Worm (Caenorhabditis elegans) whole organism, L3 larva: ENCODE data around the gene icd-1.
A peak's percentile ranks its signal among the peaks of the same experiment; 100 is the strongest.

Experiments
- ZK546.5 ChIP-seq: sonication (generic microtip); optimal IDR thresholded peaks from 2 replicates; lab custom pipeline; 2017; ENCODE audit warnings: missing biosample characterization, missing genetic modification characterization
- ceh-16 ChIP-seq: sonication (generic microtip); optimal IDR thresholded peaks from 2 replicates; lab custom pipeline; 2017; ENCODE audit warnings: missing biosample characterization, missing genetic modification characterization
- ceh-28 ChIP-seq: fragments of 150-350 bp; optimal IDR thresholded peaks from 2 replicates; lab custom pipeline; 2014; ENCODE audit warnings: missing biosample characterization, missing genetic modification reagents, missing genetic modification characterization
- ceh-82 ChIP-seq: fragments of 150-350 bp; optimal IDR thresholded peaks from 2 replicates; lab custom pipeline; 2014; ENCODE audit warnings: missing biosample characterization, missing genetic modification characterization
- ceh-9 ChIP-seq: sonication (generic microtip); optimal IDR thresholded peaks from 2 replicates; lab custom pipeline; 2018; ENCODE audit warnings: missing biosample characterization, missing genetic modification characterization
- egl-27 ChIP-seq: sonication (generic microtip); optimal IDR thresholded peaks from 4 replicates; lab custom pipeline; 2017; ENCODE audit warnings: missing biosample characterization, missing genetic modification reagents, missing genetic modification characterization
- egl-5 ChIP-seq: fragments of 150-350 bp; optimal IDR thresholded peaks from 2 replicates; lab custom pipeline; 2017; ENCODE audit warnings: missing biosample characterization, missing genetic modification reagents, missing genetic modification characterization, inconsistent platforms
- elt-1 ChIP-seq: fragments of 150-350 bp; optimal IDR thresholded peaks from 2 replicates; lab custom pipeline; 2014; ENCODE audit warnings: missing biosample characterization, missing genetic modification characterization
- elt-2 ChIP-seq: sonication (generic microtip); optimal IDR thresholded peaks from 2 replicates; lab custom pipeline; 2016; ENCODE audit warnings: missing genetic modification reagents, mild to moderate bottlenecking, missing genetic modification characterization, missing compliant biosample characterization
- fos-1 ChIP-seq: fragments of 150-350 bp; optimal IDR thresholded peaks from 2 replicates; lab custom pipeline; 2014; ENCODE audit warnings: missing biosample characterization, missing genetic modification characterization
- jun-1 ChIP-seq: fragments of 150-350 bp; optimal IDR thresholded peaks from 2 replicates; lab custom pipeline; 2014; ENCODE audit warnings: missing biosample characterization, missing genetic modification reagents, missing genetic modification characterization
- lin-15B ChIP-seq: fragments of 150-350 bp; optimal IDR thresholded peaks from 2 replicates; lab custom pipeline; 2014; ENCODE audit warnings: missing biosample characterization, missing genetic modification characterization
- lin-39 ChIP-seq: fragments of 150-350 bp; optimal IDR thresholded peaks from 2 replicates; lab custom pipeline; 2018; ENCODE audit warnings: missing biosample characterization, missing genetic modification reagents, missing genetic modification characterization
- lsy-12 ChIP-seq: sonication (generic microtip); optimal IDR thresholded peaks from 2 replicates; lab custom pipeline; 2016; ENCODE audit warnings: mild to moderate bottlenecking, missing genetic modification characterization, missing compliant biosample characterization
- mdl-1 ChIP-seq: fragments of 150-350 bp; optimal IDR thresholded peaks from 2 replicates; lab custom pipeline; 2014; ENCODE audit warnings: missing biosample characterization, missing genetic modification characterization
- mml-1 ChIP-seq: fragments of 150-350 bp; sonication (generic microtip); optimal IDR thresholded peaks from 3 replicates; lab custom pipeline; 2014; ENCODE audit warnings: missing biosample characterization, missing genetic modification characterization
- nfya-1 ChIP-seq: sonication (generic microtip); optimal IDR thresholded peaks from 2 replicates; lab custom pipeline; 2017; ENCODE audit warnings: missing genetic modification characterization, mild to moderate bottlenecking, missing compliant biosample characterization, antibody characterized with exemption, moderate library complexity; ENCODE audit not compliant: insufficient read depth
- nhr-11 ChIP-seq: fragments of 150-350 bp; optimal IDR thresholded peaks from 2 replicates; lab custom pipeline; 2014; ENCODE audit warnings: missing biosample characterization, missing genetic modification characterization
- nhr-23 ChIP-seq: fragments of 150-350 bp; optimal IDR thresholded peaks from 2 replicates; lab custom pipeline; 2014; ENCODE audit warnings: missing biosample characterization, missing genetic modification reagents, missing genetic modification characterization
- nhr-28 ChIP-seq: fragments of 150-350 bp; optimal IDR thresholded peaks from 2 replicates; lab custom pipeline; 2014; ENCODE audit warnings: missing biosample characterization, missing genetic modification characterization
- nhr-43 ChIP-seq: sonication (generic microtip); optimal IDR thresholded peaks from 2 replicates; lab custom pipeline; 2016; ENCODE audit warnings: mild to moderate bottlenecking, missing genetic modification characterization, missing compliant biosample characterization; ENCODE audit not compliant: poor library complexity, severe bottlenecking
- nhr-67 ChIP-seq: fragments of 150-350 bp; optimal IDR thresholded peaks from 2 replicates; lab custom pipeline; 2014; ENCODE audit warnings: missing biosample characterization, missing genetic modification characterization
- nhr-76 ChIP-seq: fragments of 150-350 bp; sonication (generic microtip); optimal IDR thresholded peaks from 5 replicates; lab custom pipeline; 2014; ENCODE audit warnings: missing biosample characterization, missing genetic modification characterization
- pha-4 ChIP-seq: fragments of 150-350 bp; optimal IDR thresholded peaks from 2 replicates; lab custom pipeline; 2014; ENCODE audit warnings: missing biosample characterization, missing genetic modification reagents, missing genetic modification characterization
- pqm-1 ChIP-seq: fragments of 150-350 bp; optimal IDR thresholded peaks from 2 replicates; lab custom pipeline; 2017; ENCODE audit warnings: missing biosample characterization, missing genetic modification characterization, inconsistent platforms
- sea-2 ChIP-seq: fragments of 150-350 bp; sonication (generic microtip); optimal IDR thresholded peaks from 4 replicates; lab custom pipeline; 2014; ENCODE audit warnings: missing biosample characterization, missing genetic modification reagents, missing genetic modification characterization
- skn-1 ChIP-seq: fragments of 150-350 bp; optimal IDR thresholded peaks from 2 replicates; lab custom pipeline; 2014; ENCODE audit warnings: missing biosample characterization, missing genetic modification characterization
- tbx-2 ChIP-seq: sonication (generic microtip); optimal IDR thresholded peaks from 2 replicates; lab custom pipeline; 2016; ENCODE audit warnings: mild to moderate bottlenecking, missing genetic modification characterization, missing compliant biosample characterization
- unc-39 ChIP-seq: sonication (generic microtip); optimal IDR thresholded peaks from 4 replicates; lab custom pipeline; 2017; ENCODE audit warnings: missing biosample characterization, missing genetic modification characterization
- unc-62 ChIP-seq: fragments of 150-350 bp; sonication (generic microtip); optimal IDR thresholded peaks from 4 replicates; lab custom pipeline; 2014; ENCODE audit warnings: missing biosample characterization, missing genetic modification reagents, missing genetic modification characterization
- zag-1 ChIP-seq: fragments of 150-350 bp; optimal IDR thresholded peaks from 2 replicates; lab custom pipeline; 2014; ENCODE audit warnings: missing biosample characterization, missing genetic modification characterization
- ztf-11 ChIP-seq: fragments of 150-350 bp; optimal IDR thresholded peaks from 2 replicates; lab custom pipeline; 2014; ENCODE audit warnings: missing biosample characterization, missing genetic modification characterization
- ztf-4 ChIP-seq: fragments of 150-350 bp; optimal IDR thresholded peaks from 2 replicates; lab custom pipeline; 2014; ENCODE audit warnings: missing biosample characterization, missing genetic modification characterization

Gene icd-1

DNA sequence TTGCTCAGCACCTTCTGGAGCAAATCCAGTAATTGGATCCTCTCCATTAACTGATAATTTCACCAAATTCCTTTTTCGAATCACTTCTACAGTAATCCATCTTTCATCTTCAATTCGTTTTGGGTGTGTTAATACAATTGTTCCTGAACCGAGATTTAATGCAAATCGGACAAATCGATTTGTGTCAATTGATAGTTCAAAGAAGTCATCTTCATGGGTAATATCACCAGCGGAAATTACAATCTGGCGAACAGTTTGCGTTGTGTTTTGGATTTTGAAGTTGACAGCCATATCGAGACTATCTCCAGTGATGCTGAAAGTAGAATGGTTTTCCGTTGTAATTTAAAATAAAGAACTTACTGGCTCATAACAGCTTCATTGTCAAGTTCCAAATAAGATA is 49.4 kb upstream of the icd-1 start:
- TF ChIP-seq ZK546.5 (no peak), unc-39 (tag; lab: Kevin White, UChicago) (no peak), mdl-1 (tag; lab: Kevin White, UChicago) (no peak), nhr-23 (tag; lab: Kevin White, UChicago) (no peak), nfya-1 (tag; lab: Kevin White, UChicago) (no peak), nhr-11 (no peak), egl-27 (tag; lab: Kevin White, UChicago) (no peak), tbx-2 (no peak), nhr-43 (tag; lab: Kevin White, UChicago) (no peak), lin-39 (tag; lab: Kevin White, UChicago) (no peak), skn-1 (tag; lab: Kevin White, UChicago) (no peak), ztf-11 (tag; lab: Kevin White, UChicago) (no peak), egl-5 (tag; lab: Kevin White, UChicago) (no peak), pha-4 (tag; lab: Kevin White, UChicago) (no peak), nhr-76 (tag; lab: Kevin White, UChicago) (no peak), ceh-9 (tag; lab: Kevin White, UChicago) (no peak)

DNA sequence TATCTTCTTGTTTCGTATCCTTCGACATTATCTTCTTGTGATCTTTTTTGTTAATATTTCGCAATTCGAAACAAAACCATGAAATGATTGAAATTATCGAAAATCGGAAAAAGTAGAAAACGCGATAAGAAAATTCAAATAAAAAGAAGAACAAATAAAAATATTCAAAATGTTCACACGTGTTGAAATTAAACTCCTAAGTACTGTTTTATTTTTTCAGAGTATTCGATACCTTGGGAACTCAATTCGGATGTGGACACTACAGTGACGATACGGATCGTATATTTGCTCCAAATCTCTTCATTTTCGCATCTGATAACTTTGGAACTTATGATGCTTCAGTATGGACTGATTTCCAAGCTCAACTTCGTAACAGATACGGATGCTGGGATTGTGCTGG is 47.7 kb upstream of the icd-1 start, which contains the start of gene T19D12.5:
T19D12.5 (minus strand) TSS at position 101 of the 400 bp plus-strand sequence.
- no peak for TF ChIP-seq jun-1 (tag; lab: Kevin White, UChicago)
- no peak for TF ChIP-seq sea-2 (GFP tag; lab: Kevin White, UChicago)
- no peak for TF ChIP-seq mml-1
- TF ChIP-seq ZK546.5 = no peak
- no peak for TF ChIP-seq nhr-11
- no peak for TF ChIP-seq fos-1 (tag; lab: Kevin White, UChicago)
- no peak for TF ChIP-seq ceh-16 (tag; lab: Kevin White, UChicago)
- TF ChIP-seq nhr-76 (tag; lab: Kevin White, UChicago) = no peak
- no peak for TF ChIP-seq zag-1 (tag; lab: Kevin White, UChicago)
- TF ChIP-seq ceh-9 (tag; lab: Kevin White, UChicago) = no peak
- TF ChIP-seq nhr-28 (tag; lab: Kevin White, UChicago) = no peak
- no peak for TF ChIP-seq ceh-28
- no peak for TF ChIP-seq elt-1
- no peak for TF ChIP-seq skn-1 (tag; lab: Kevin White, UChicago)

DNA sequence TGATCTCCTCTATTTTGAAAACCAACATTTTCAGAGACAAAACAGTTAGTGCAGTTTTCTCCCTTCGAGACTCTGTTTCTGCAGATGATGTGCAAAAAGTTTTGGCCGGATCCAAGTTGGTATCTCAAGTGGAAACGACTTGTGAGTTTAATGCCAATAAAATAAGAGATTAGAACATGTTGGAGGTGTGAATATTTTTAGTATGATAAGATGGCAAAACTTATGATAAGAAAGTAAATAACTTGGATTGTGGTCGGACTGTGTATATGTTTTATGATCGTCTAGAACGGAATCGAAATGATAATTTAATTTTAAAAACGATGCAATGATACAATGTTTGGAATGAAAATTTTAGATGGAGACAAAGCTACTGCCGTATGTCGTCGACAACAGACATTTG is 43.5 kb upstream of the icd-1 start:
- no peak for TF ChIP-seq ceh-9 (tag; lab: Kevin White, UChicago)
- TF ChIP-seq fos-1 (tag; lab: Kevin White, UChicago) = no peak
- no peak for TF ChIP-seq mml-1
- TF ChIP-seq elt-2 (tag; lab: Kevin White, UChicago) = peak; percentile 54
- TF ChIP-seq, all 47 proteins: peak for 1

DNA sequence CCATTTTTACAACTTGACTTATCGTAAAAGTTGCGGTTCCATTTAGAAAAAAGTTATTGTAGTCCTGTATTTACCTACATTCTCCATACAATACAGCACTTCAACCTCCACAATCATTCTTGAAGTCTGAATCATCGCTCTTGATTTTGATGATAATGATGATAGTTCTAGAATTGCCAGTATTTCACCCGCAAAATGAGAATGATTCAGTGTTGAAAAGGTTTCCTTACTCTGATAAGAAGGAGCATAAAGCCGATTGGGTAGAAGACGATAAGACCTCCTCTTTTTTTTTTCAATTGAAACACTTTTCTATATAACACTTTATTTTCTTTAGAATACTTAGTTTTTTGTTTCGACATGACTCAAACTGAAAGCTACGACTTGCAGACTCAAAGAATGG is 42.4 kb upstream of the icd-1 start, which contains the start of gene T19D12.4:
T19D12.4 (plus strand) TSS at position 295 of the 400 bp plus-strand sequence.
- TF ChIP-seq elt-2 (tag; lab: Kevin White, UChicago) (peak; percentile 54), nfya-1 (tag; lab: Kevin White, UChicago) (no peak), nhr-67 (no peak), ceh-82 (no peak), pqm-1 (peak; percentile 28)
- TF ChIP-seq, all 47 proteins: peak for 2

DNA sequence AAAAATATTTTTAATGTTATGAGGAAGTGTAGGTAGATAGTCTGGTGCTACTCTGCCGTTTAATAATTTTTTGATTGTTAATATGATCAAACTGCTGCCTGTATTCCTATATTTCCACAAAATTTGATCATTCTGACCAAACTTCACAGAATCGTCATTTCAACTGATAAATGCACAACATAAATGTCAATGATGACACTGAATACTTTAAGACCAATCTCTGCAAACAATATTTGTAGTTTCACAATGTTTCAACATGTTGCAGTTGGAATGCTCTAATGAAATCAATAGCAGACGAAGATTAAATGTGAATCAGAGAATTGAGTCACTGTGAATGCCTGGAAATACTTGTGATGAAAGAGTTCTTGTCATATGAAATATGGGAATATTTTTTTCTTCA is 41.3 kb upstream of the icd-1 start:
- TF ChIP-seq elt-2 (tag; lab: Kevin White, UChicago) = peak; percentile 14
- TF ChIP-seq lin-15B (tag; lab: Kevin White, UChicago) = no peak

DNA sequence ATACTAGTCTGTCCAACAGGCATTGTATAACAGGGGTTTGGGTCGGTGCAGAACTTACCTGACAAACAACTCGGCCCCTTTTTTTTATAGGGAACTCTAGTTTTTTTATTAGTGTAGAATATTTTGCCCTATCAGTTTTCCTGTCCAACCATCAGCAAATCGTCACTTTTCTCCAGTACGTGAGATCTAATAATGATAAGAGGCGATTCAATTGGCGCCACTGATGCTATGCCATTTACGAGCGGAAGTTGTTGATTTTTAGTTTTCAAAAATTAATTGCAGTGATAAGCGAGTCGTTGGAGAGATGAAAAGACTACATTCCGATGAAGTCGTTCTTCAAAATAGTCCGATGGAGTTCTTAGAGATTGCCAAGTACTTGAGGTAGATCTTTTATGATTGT is 39.9 kb upstream of the icd-1 start:
- TF ChIP-seq lsy-12 = no peak
- no peak for TF ChIP-seq unc-62 (GFP tag; lab: Kevin White, UChicago)
- TF ChIP-seq ztf-11 (tag; lab: Kevin White, UChicago) = no peak
- no peak for TF ChIP-seq nhr-43 (tag; lab: Kevin White, UChicago)
- TF ChIP-seq ceh-28 = no peak
- no peak for TF ChIP-seq ztf-4 (tag; lab: Kevin White, UChicago)
- TF ChIP-seq skn-1 (tag; lab: Kevin White, UChicago) = no peak
- TF ChIP-seq mdl-1 (tag; lab: Kevin White, UChicago) = no peak
- TF ChIP-seq zag-1 (tag; lab: Kevin White, UChicago) = no peak
- TF ChIP-seq jun-1 (tag; lab: Kevin White, UChicago) = no peak
- TF ChIP-seq pqm-1 = peak; percentile 10
- peak; percentile 58 for TF ChIP-seq elt-2 (tag; lab: Kevin White, UChicago)
